Worm (Caenorhabditis elegans) whole organism, young adult: ENCODE data around the gene T26G10.1.

Experiments used
- F37B4.10 ChIP-seq: fragments of 200-800 bp; sonication (Bioruptor generic); IDR thresholded peaks from 2 replicates; pipeline ENCODE4 v1.3.6; 2022; ENCODE audit warnings: missing genetic modification characterization, missing compliant biosample characterization
- F57C9.4 ChIP-seq: sonication (generic microtip); optimal IDR thresholded peaks from 2 replicates; lab custom pipeline; 2017; ENCODE audit warnings: mild to moderate bottlenecking, missing genetic modification characterization, missing compliant biosample characterization
- Y95B8A.8 ChIP-seq: fragments of 200-800 bp; sonication (Bioruptor generic); IDR thresholded peaks from 2 replicates; pipeline ENCODE4 v1.3.6; 2022; ENCODE audit warnings: missing genetic modification reagents, missing genetic modification characterization, missing compliant biosample characterization
- ama-1 ChIP-seq, 3 experiments: fragments of 150-350 bp in 1 of 3; sonication (generic microtip) in 2 of 3; optimal IDR thresholded peaks; 2 replicates each; lab custom pipeline; 2014 to 2018; ENCODE audit warnings: missing biosample characterization in 2 of 3, missing genetic modification characterization in 2 of 3, missing genetic modification reagents in 2 of 3
- ceh-27 ChIP-seq: fragments of 200-800 bp; sonication (Bioruptor generic); optimal IDR thresholded peaks from 2 replicates; lab custom pipeline; 2018; ENCODE audit warnings: mild to moderate bottlenecking, missing genetic modification characterization, moderate library complexity, missing compliant biosample characterization
- efl-1 ChIP-seq: fragments of 150-350 bp; optimal IDR thresholded peaks from 2 replicates; lab custom pipeline; 2014; ENCODE audit warnings: missing biosample characterization, missing genetic modification reagents, missing genetic modification characterization
- him-1 ChIP-seq: sonication (generic microtip); optimal IDR thresholded peaks from 2 replicates; lab custom pipeline; 2016; ENCODE audit warnings: missing genotype, missing genetic modification reagents, missing genetic modification characterization, missing compliant biosample characterization
- lin-26 ChIP-seq: fragments of 200-800 bp; sonication (Bioruptor generic); IDR thresholded peaks from 2 replicates; pipeline ENCODE4 v1.3.6; 2022; ENCODE audit warnings: missing genetic modification reagents, missing genetic modification characterization, missing compliant biosample characterization
- lir-1 ChIP-seq: fragments of 200-800 bp; sonication (Bioruptor generic); conservative IDR thresholded peaks from 2 replicates; pipeline ENCODE4 v1.3.6; 2022; ENCODE audit warnings: missing genetic modification reagents, missing genetic modification characterization, missing compliant biosample characterization
- nfya-1 ChIP-seq: sonication (generic microtip); optimal IDR thresholded peaks from 2 replicates; lab custom pipeline; 2017; ENCODE audit warnings: antibody characterized with exemption, missing compliant biosample characterization, missing genetic modification characterization, borderline replicate concordance; ENCODE audit not compliant: insufficient read depth
- pbrm-1 ChIP-seq: fragments of 200-800 bp; sonication (Bioruptor generic); IDR thresholded peaks from 2 replicates; pipeline ENCODE4 v1.3.6; 2022; ENCODE audit warnings: missing genetic modification reagents, missing genetic modification characterization, missing compliant biosample characterization
- unc-62 ChIP-seq: fragments of 150-350 bp; optimal IDR thresholded peaks from 2 replicates; lab custom pipeline; 2014; ENCODE audit warnings: missing biosample characterization, missing genetic modification reagents, missing genetic modification characterization

DNA sequence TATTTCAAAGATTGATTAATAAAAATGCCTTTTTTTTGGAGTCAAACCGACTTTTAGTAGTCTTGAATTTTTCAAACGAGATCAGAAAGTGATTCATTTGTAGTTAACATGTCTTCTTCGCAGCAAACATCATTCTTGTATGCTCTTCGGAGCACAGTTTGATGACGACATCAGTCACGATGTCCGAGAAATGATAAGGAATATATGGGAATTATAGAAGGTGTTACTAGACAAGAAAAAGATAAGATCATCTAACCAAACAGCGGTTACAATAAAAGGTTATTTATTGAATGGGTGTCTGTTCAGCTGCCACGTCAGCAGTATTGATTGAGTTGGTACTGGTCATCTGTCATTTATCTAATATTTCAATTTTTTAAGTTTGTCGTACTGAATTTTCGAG is 40.1 kb downstream of the T26G10.1 start:
- no peak for TF ChIP-seq lin-26 (GFP tag; lab: Robert Waterston, UW)
- TF ChIP-seq F57C9.4 (tag; lab: Kevin White, UChicago), result no peak
- TF ChIP-seq pbrm-1, result no peak
- no peak for TF ChIP-seq ceh-27
- no peak for TF ChIP-seq him-1
- TF ChIP-seq F37B4.10 (GFP tag; lab: Robert Waterston, UW), result no peak
- TF ChIP-seq ama-1 (optimal IDR thresholded peaks at IDR 0.05; lab: Kevin White, UChicago), result no peak
- no peak for TF ChIP-seq ama-1 (GFP tag; optimal IDR thresholded peaks at IDR 0.05; lab: Kevin White, UChicago)
- no peak for TF ChIP-seq nfya-1 (tag; lab: Kevin White, UChicago)
- TF ChIP-seq efl-1 (GFP tag; lab: Kevin White, UChicago), result no peak
- no peak for TF ChIP-seq Y95B8A.8 (GFP tag; lab: Robert Waterston, UW)
- TF ChIP-seq unc-62 (GFP tag; lab: Kevin White, UChicago), result no peak
- no peak for TF ChIP-seq lir-1 (GFP tag; lab: Robert Waterston, UW)
